Fruit fly (Drosophila melanogaster): ENCODE data around the gene CG12499.

The CG12499 gene

DNA sequence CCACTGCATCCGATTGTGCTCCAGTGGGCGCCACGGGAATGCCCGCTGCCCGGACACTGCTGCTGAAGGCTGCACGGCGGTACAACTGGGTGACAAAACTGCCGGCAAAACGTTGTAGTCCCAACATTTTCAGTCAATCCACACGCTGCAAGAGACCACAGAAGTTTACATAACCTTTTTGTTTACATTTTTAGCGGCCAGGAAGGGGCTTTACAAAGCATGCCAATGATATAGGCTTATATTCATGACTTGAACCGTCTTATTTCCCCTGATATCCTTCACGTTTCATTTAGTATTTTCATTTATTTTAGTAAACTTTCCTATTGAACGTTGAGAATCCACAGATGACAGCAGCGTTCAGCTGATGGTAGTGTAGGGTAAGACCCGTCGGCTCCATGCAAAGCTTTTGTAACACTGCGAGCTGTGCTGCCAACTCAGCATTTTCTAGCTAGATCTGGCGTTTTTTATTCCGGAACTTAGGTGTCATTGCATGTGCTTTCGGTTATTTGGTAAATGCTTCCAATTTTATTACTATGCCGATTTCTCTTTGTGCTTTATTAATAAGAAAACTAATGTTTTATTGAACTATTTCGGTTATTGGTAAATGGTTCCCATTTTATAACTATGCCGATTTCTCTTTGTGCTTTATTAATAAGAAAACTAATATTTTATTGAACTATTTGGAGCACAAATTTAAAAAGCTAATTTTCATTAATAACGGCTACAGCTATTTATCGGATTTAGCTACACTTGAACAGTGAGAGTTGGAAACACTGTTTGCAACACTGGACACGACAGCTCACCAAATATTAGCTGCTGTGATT, 35.6 kb downstream of the CG12499 start, which contains the start of the genes CG13850 and lqfR (continued):
- TF ChIP-seq CG31365 (tag; optimal IDR thresholded peaks at IDR 0.05) (no peak), CG7357 (GFP tag; IDR thresholded peaks at IDR 0.05) (0 out of 3 replicates have a peak, but pooled peaks have one; percentile 7), z (GFP tag; IDR thresholded peaks at IDR 0.05) (no peak), ranshi (GFP tag; IDR thresholded peaks at IDR 0.05) (no peak; the same call in 1 of the 2 replicates), Oli (tag; optimal IDR thresholded peaks at IDR 0.05) (peak; percentile 66), HLH54F (GFP tag; optimal IDR thresholded peaks at IDR 0.05) (peak; percentile 90), en (GFP tag; optimal IDR thresholded peaks at IDR 0.05) (peak; percentile 54), gcm2 (GFP tag; optimal IDR thresholded peaks at IDR 0.05) (peak; percentile 60), CG7372 (GFP tag; IDR thresholded peaks at IDR 0.05) (peak; percentile 46; the same call in 1 of the 2 replicates), odd (GFP tag; optimal IDR thresholded peaks at IDR 0.05) (peak; percentile 68), CG2129 (GFP tag; IDR thresholded peaks at IDR 0.05; ENCODE audit: partially characterized antibody) (no peak), CG14050 (GFP tag; IDR thresholded peaks at IDR 0.05) (no peak), dmrt99B (tag; optimal IDR thresholded peaks at IDR 0.05) (no peak), sens (GFP tag) (peak; percentile 94), zen2 (GFP tag; IDR thresholded peaks at IDR 0.05; ENCODE audit: partially characterized antibody) (no peak), exex (tag; optimal IDR thresholded peaks at IDR 0.05) (no peak), NC2β (GFP tag; optimal IDR thresholded peaks at IDR 0.05) (peak; percentile 74), gro (GFP tag; optimal IDR thresholded peaks at IDR 0.05) (peak; percentile 48), sna (GFP tag; IDR thresholded peaks at IDR 0.05; ENCODE audit: partially characterized antibody) (no peak), CG14860 (GFP tag; IDR thresholded peaks at IDR 0.05; ENCODE audit: partially characterized antibody) (no peak), h (optimal IDR thresholded peaks at IDR 0.05) (no peak), CG17361 (GFP tag; IDR thresholded peaks at IDR 0.05) (peak; percentile 91), danr (GFP tag; IDR thresholded peaks at IDR 0.05) (no peak), Kr (GFP tag; optimal IDR thresholded peaks at IDR 0.05) (no peak), chm (GFP tag; IDR thresholded peaks at IDR 0.05) (no peak), Dad (GFP tag; optimal IDR thresholded peaks at IDR 0.05) (peak; percentile 72), CG12391 (tag; optimal IDR thresholded peaks at IDR 0.05) (peak; percentile 80), CG2678 (tag; optimal IDR thresholded peaks at IDR 0.05) (no peak), CG12219 (GFP tag; optimal IDR thresholded peaks at IDR 0.05) (no peak), CG13123 (GFP tag; optimal IDR thresholded peaks at IDR 0.05) (peak; percentile 63), Ptx1 (GFP tag; IDR thresholded peaks at IDR 0.05) (peak; percentile 77), CG7928 (GFP tag; optimal IDR thresholded peaks at IDR 0.05) (peak; percentile 22), ase (GFP tag; IDR thresholded peaks at IDR 0.05) (0 out of 3 replicates have a peak, but pooled peaks have one; percentile 39), fu2 (GFP tag; optimal IDR thresholded peaks at IDR 0.05) (peak; percentile 76), fru (optimal IDR thresholded peaks at IDR 0.05) (no peak), vvl (GFP tag; IDR thresholded peaks at IDR 0.05) (no peak; the same call in 1 of the 2 replicates), dmrt11E (tag; optimal IDR thresholded peaks at IDR 0.05) (peak; percentile 68), CG6813 (GFP tag; optimal IDR thresholded peaks at IDR 0.05) (no peak), Rfx (GFP tag; IDR thresholded peaks at IDR 0.05) (peak; percentile 86), YL-1 (GFP tag; optimal IDR thresholded peaks at IDR 0.05) (peak; percentile 71), H2.0 (GFP tag; IDR thresholded peaks at IDR 0.05) (no peak; the same call in none of the 2 replicates), repo (GFP tag; optimal IDR thresholded peaks at IDR 0.05) (peak; percentile 70), BtbVII (GFP tag; optimal IDR thresholded peaks at IDR 0.05) (peak; percentile 70), Atf6 (GFP tag; IDR thresholded peaks at IDR 0.05) (no peak), Drgx (GFP tag; IDR thresholded peaks at IDR 0.05) (peak; percentile 41), wdn (GFP tag; IDR thresholded peaks at IDR 0.05) (no peak; the same call in 1 of the 2 replicates), Jarid2 (GFP tag; optimal IDR thresholded peaks at IDR 0.05) (no peak), ATbp (GFP tag; optimal IDR thresholded peaks at IDR 0.05) (peak; percentile 38), CG10979 (tag; optimal IDR thresholded peaks at IDR 0.05) (peak; percentile 55), CG17912 (GFP tag; optimal IDR thresholded peaks at IDR 0.05) (peak; percentile 19)
